Worm (Caenorhabditis elegans): ENCODE measurements around the gene str-199.

str-199 gene

ce11 chrV:17151292-17151691 lies 39.0 kb downstream of the str-199 start:
- TF ChIP-seq sox-4 (tag; optimal IDR thresholded peaks at IDR 0.05) = no peak
- no peak for TF ChIP-seq ceh-48 (tag; optimal IDR thresholded peaks at IDR 0.05)
- TF ChIP-seq hlh-6 (tag; optimal IDR thresholded peaks at IDR 0.05) = peak; percentile 24
- no peak for TF ChIP-seq ceh-24 (tag; optimal IDR thresholded peaks at IDR 0.05)
- TF ChIP-seq hlh-15 (tag; optimal IDR thresholded peaks at IDR 0.05) = no peak
- no peak for TF ChIP-seq elt-2 (tag; optimal IDR thresholded peaks at IDR 0.05)
- TF ChIP-seq pros-1 (tag; optimal IDR thresholded peaks at IDR 0.05) = no peak

All from whole organism, late embryonic.